Fruit fly (Drosophila melanogaster): ENCODE data around the gene IP3K1.

IP3K1 gene

DNA sequence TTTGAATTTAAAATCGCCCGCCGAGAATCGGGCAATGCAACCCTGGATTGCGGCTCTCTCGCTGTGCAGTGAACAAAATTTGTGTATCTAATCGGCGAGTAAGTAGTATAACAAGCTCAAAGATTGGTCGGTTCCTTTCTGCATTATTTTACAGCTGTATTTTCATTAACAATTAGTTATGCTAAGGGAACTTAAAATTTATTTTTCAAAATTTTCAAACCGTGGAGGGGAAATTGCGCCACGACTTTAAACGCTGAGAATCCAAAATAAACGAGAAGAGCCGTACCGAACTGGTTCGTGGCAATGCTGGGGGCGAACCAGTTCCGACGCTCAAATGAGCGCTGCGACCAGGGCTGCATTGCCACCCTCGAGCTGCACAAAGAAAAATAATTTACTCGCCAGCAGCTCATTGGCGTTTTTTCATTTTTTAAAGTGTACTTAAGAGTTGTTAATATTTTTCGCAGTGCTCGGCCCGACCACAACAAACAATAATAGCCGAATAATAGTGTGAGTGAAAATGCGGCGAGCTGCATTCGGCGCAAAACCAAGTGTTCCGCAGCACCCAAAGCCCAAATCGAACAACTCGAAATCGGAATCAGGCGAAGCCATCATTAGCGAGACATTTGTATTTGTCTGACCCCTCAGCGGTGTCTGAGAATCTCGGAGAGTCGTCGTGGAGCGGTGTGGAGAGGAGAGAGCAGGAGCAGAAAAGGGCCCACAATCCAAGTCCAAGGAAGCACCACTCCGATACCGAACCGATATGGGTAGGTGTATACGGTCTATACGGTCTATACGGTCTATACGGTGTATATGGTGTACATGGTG, 24.0 kb upstream of the IP3K1 start, which contains the start of gene zf30C (continued):
- TF ChIP-seq prd (optimal IDR thresholded peaks at IDR 0.05) = no peak
- peak; percentile 92 for TF ChIP-seq prd (GFP tag; IDR thresholded peaks at IDR 0.05)
- TF ChIP-seq yki (optimal IDR thresholded peaks at IDR 0.05) = no peak
- TF ChIP-seq CG1602 (GFP tag; optimal IDR thresholded peaks at IDR 0.05) = peak; percentile 75
- peak; percentile 31 for TF ChIP-seq CG14965 (GFP tag; optimal IDR thresholded peaks at IDR 0.05; ENCODE audit: borderline replicate concordance)
- peak; percentile 72 for TF ChIP-seq grau (tag; optimal IDR thresholded peaks at IDR 0.05)
- no peak for TF ChIP-seq tap (tag; optimal IDR thresholded peaks at IDR 0.05)
- TF ChIP-seq chm (GFP tag; IDR thresholded peaks at IDR 0.05) = peak; percentile 90
- TF ChIP-seq Sry-δ (GFP tag; optimal IDR thresholded peaks at IDR 0.05) = peak; percentile 75
- peak; percentile 77 for TF ChIP-seq dm (GFP tag; optimal IDR thresholded peaks at IDR 0.05)
- peak; percentile 72 for TF ChIP-seq Oli (tag; optimal IDR thresholded peaks at IDR 0.05)
- peak; percentile 89 for TF ChIP-seq CG13775 (GFP tag; optimal IDR thresholded peaks at IDR 0.05)
- TF ChIP-seq CG1792 (GFP tag; optimal IDR thresholded peaks at IDR 0.05) = peak; percentile 85
- TF ChIP-seq CG8944 (GFP tag; optimal IDR thresholded peaks at IDR 0.05) = peak; percentile 94
- peak; percentile 52 for TF ChIP-seq Sox100B (GFP tag; optimal IDR thresholded peaks at IDR 0.05)
- TF ChIP-seq oc (tag; optimal IDR thresholded peaks at IDR 0.05) = peak; percentile 42
- peak; percentile 86 for TF ChIP-seq slou (GFP tag; optimal IDR thresholded peaks at IDR 0.05)
- TF ChIP-seq p53 (GFP tag; optimal IDR thresholded peaks at IDR 0.05) = peak; percentile 77
- TF ChIP-seq Bgb (GFP tag; IDR thresholded peaks at IDR 0.05; ENCODE audit: partially characterized antibody) = peak; percentile 63
- peak; percentile 66 for TF ChIP-seq MESR4 (GFP tag; optimal IDR thresholded peaks at IDR 0.05)
- TF ChIP-seq Pdp1 (GFP tag; optimal IDR thresholded peaks at IDR 0.05) = peak; percentile 82 to 92
- TF ChIP-seq CG30403 (GFP tag; optimal IDR thresholded peaks at IDR 0.05) = peak; percentile 93
- TF ChIP-seq salm (tag; optimal IDR thresholded peaks at IDR 0.05) = peak; percentile 29
- peak; percentile 51 for TF ChIP-seq CG6683 (GFP tag; optimal IDR thresholded peaks at IDR 0.05)
- TF ChIP-seq Gug (GFP tag; IDR thresholded peaks at IDR 0.05) = peak; percentile 96
- peak; percentile 75 for TF ChIP-seq Opbp (GFP tag; IDR thresholded peaks at IDR 0.05; ENCODE audit: partially characterized antibody)
- no peak for TF ChIP-seq hth (optimal IDR thresholded peaks at IDR 0.05)
- peak; percentile 33 for TF ChIP-seq CG5180 (GFP tag; optimal IDR thresholded peaks at IDR 0.05)
- TF ChIP-seq CG7963 (GFP tag; IDR thresholded peaks at IDR 0.05; ENCODE audit: partially characterized antibody) = no peak
- peak; percentile 73 for TF ChIP-seq CG17385 (GFP tag; optimal IDR thresholded peaks at IDR 0.05)
- peak; percentile 78 for TF ChIP-seq Sin3A (optimal IDR thresholded peaks at IDR 0.05)
- peak; percentile 43 for TF ChIP-seq psq (GFP tag; optimal IDR thresholded peaks at IDR 0.05)
- peak; percentile 7 to 77 for TF ChIP-seq bsh (GFP tag; optimal IDR thresholded peaks at IDR 0.05)
- TF ChIP-seq Doc3 (GFP tag; IDR thresholded peaks at IDR 0.05; ENCODE audit: partially characterized antibody) = no peak
- TF ChIP-seq ap (GFP tag; IDR thresholded peaks at IDR 0.05) = peak; percentile 68
- TF ChIP-seq zen (tag; optimal IDR thresholded peaks at IDR 0.05) = peak; percentile 78
- peak; percentile 55 for TF ChIP-seq CG3838 (GFP tag; optimal IDR thresholded peaks at IDR 0.05)
- TF ChIP-seq esg (GFP tag; conservative IDR thresholded peaks at IDR 0.05) = peak; percentile 49; the same call in 1 of the 2 replicates
- peak; percentile 84 for TF ChIP-seq ab (GFP tag; optimal IDR thresholded peaks at IDR 0.05)
- TF ChIP-seq Asciz (GFP tag; optimal IDR thresholded peaks at IDR 0.05) = peak; percentile 50
- peak; percentile 73 for TF ChIP-seq Abd-B (GFP tag; optimal IDR thresholded peaks at IDR 0.05)
- peak; percentile 17 for TF ChIP-seq CG8290 (GFP tag; optimal IDR thresholded peaks at IDR 0.05)
- peak in 1 of 2 experiments; percentile 74 for TF ChIP-seq CG8290 (tag; optimal IDR thresholded peaks at IDR 0.05)
- TF ChIP-seq CG1024 (GFP tag; IDR thresholded peaks at IDR 0.05) = peak; percentile 82
- peak; percentile 57 for TF ChIP-seq vnd (GFP tag; IDR thresholded peaks at IDR 0.05; ENCODE audit: partially characterized antibody)
- peak; percentile 18 for TF ChIP-seq odd (GFP tag; optimal IDR thresholded peaks at IDR 0.05)
- peak; percentile 88 for TF ChIP-seq sob (GFP tag; IDR thresholded peaks at IDR 0.05)
- peak; percentile 97 for TF ChIP-seq slbo (GFP tag; IDR thresholded peaks at IDR 0.05)
- TF ChIP-seq CG14710 (tag; optimal IDR thresholded peaks at IDR 0.05) = peak; percentile 62
